Worm (Caenorhabditis elegans): Measurements from ENCODE around the gene srd-33.
A peak's percentile ranks its signal among the peaks of the same experiment; 100 is the strongest.

srd-33 gene

DNA sequence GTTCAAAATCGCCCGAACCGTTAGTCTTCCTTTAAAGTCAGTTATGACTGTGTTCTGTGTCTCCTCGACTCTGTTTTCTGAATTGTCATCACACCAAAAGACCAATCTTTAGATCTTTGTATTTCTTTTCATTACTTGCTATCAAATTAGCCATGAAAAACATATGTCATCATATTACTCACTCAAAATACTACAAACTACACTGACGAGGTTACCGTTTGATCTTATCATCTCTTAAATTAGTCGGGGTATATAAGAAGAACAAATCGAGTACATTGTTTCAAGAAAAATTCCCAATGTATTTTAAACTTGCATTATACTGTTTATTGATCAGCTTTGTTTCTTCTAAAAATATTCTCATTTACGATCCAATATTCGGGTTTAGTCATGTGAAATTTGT is 36.5 kb downstream of the srd-33 start, which contains the start of gene ugt-13 (continued):
- no peak for TF ChIP-seq egl-5 (tag; optimal IDR thresholded peaks at IDR 0.05)
- TF ChIP-seq sea-2 (GFP tag; optimal IDR thresholded peaks at IDR 0.05): no peak
- no peak for TF ChIP-seq nhr-11 (tag; optimal IDR thresholded peaks at IDR 0.05)
- peak; percentile 54 for TF ChIP-seq nhr-23 (tag; optimal IDR thresholded peaks at IDR 0.05)
- TF ChIP-seq ztf-4 (tag; optimal IDR thresholded peaks at IDR 0.05): no peak
- no peak for TF ChIP-seq eor-1 (tag; optimal IDR thresholded peaks at IDR 0.05)
- peak; percentile 49 for TF ChIP-seq nhr-43 (tag; optimal IDR thresholded peaks at IDR 0.05; ENCODE audit: poor library complexity, severe bottlenecking)
- TF ChIP-seq egl-27 (tag; optimal IDR thresholded peaks at IDR 0.05): no peak
- no peak for TF ChIP-seq lsy-12 (tag; optimal IDR thresholded peaks at IDR 0.05)

DNA sequence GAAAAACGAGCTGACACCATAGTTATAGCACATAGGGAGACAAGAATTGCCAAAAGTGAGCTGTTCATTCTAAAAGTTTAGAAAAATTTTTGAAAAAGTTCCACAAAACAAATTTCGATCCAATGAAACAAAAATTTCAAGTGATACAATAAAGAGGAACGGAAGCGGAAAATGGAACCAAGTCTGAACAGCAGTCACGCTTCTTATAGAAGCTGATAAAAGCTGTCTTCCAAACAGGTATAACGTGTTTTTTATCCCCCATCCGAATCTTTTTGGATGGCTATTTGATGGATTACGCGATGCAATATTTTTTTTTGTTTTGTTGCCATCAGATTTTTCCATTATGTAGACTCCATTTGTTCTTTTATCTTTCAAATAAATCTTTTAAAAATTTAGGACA is 40.2 kb downstream of the srd-33 start, which contains the start of gene H23N18.5:
Gene H23N18.5 (minus strand): TSS at position 69 of the 400 bp plus-strand sequence.
- TF ChIP-seq nhr-11 (tag; optimal IDR thresholded peaks at IDR 0.05) (no peak), jun-1 (tag; optimal IDR thresholded peaks at IDR 0.05) (no peak), ZK546.5 (tag; optimal IDR thresholded peaks at IDR 0.05) (no peak), nfya-1 (tag; optimal IDR thresholded peaks at IDR 0.05; ENCODE audit: insufficient read depth) (no peak), pha-4 (tag; optimal IDR thresholded peaks at IDR 0.05) (no peak), nhr-67 (tag; optimal IDR thresholded peaks at IDR 0.05) (no peak), ceh-16 (tag; optimal IDR thresholded peaks at IDR 0.05) (no peak), fkh-2 (tag; optimal IDR thresholded peaks at IDR 0.05) (no peak), lin-15B (tag; optimal IDR thresholded peaks at IDR 0.05) (no peak), hmg-11 (tag; optimal IDR thresholded peaks at IDR 0.05) (no peak), elt-1 (tag; optimal IDR thresholded peaks at IDR 0.05) (peak; percentile 62), zag-1 (tag; optimal IDR thresholded peaks at IDR 0.05) (no peak), egl-27 (tag; optimal IDR thresholded peaks at IDR 0.05) (no peak), mml-1 (tag; optimal IDR thresholded peaks at IDR 0.05) (no peak), nhr-23 (tag; optimal IDR thresholded peaks at IDR 0.05) (peak; percentile 30), ztf-11 (tag; optimal IDR thresholded peaks at IDR 0.05) (no peak), aly-2 (tag; optimal IDR thresholded peaks at IDR 0.05) (no peak), ceh-28 (tag; optimal IDR thresholded peaks at IDR 0.05) (no peak), pqm-1 (tag; optimal IDR thresholded peaks at IDR 0.05) (no peak), nhr-43 (tag; optimal IDR thresholded peaks at IDR 0.05; ENCODE audit: poor library complexity, severe bottlenecking) (peak; percentile 77), unc-62 (GFP tag; optimal IDR thresholded peaks at IDR 0.05) (no peak)

DNA sequence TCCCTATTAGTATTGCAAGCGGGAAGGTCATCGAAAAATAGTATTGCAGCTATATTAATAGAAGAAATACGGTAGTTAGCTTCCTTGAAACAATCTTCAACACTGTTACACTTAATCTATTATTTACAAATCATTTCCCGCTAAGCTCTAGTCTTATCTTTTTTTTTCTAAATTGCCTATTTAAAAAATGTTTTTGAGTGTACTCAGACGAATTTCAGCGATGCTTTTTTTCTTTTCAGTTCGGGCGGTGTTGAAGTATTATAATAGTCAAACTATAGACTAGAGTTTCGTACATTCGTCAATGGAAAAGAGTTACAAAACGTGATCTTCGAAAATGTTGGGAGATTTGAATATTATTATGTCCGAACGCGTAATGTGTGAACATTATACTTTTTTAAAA is 41.8 kb downstream of the srd-33 start:
- TF ChIP-seq nhr-23 (tag; optimal IDR thresholded peaks at IDR 0.05) (no peak), lsy-12 (tag; optimal IDR thresholded peaks at IDR 0.05) (no peak), nhr-25 (tag; optimal IDR thresholded peaks at IDR 0.05) (no peak), nhr-67 (tag; optimal IDR thresholded peaks at IDR 0.05) (no peak), eor-1 (tag; optimal IDR thresholded peaks at IDR 0.05) (no peak), egl-5 (tag; optimal IDR thresholded peaks at IDR 0.05) (no peak), unc-62 (GFP tag; optimal IDR thresholded peaks at IDR 0.05) (no peak), zag-1 (tag; optimal IDR thresholded peaks at IDR 0.05) (no peak), ama-1 (optimal IDR thresholded peaks at IDR 0.05) (no peak), fos-1 (tag; optimal IDR thresholded peaks at IDR 0.05) (no peak), egl-27 (tag; optimal IDR thresholded peaks at IDR 0.05) (no peak), mdl-1 (tag; optimal IDR thresholded peaks at IDR 0.05) (no peak), aly-2 (tag; optimal IDR thresholded peaks at IDR 0.05) (no peak)

DNA sequence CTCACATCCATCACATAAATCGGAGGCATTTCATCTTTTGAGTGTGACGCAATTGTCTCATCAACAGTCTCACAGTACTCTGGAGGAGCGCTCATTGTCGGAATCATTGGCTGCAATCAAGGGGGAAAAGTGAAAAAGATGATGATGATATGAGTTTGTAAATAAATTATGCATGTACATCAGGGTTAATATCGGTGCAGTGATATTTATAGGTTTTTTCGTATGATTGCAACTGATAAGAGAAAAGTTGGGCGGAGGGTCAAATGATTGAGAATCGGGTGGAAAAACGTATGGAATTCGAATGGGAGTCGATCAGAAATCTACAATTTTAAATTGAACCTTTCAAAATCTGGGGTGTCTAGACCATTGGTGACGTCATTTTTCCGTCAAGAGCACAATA is 42.8 kb downstream of the srd-33 start, which contains the start of gene H23N18.6:
Gene H23N18.6 (minus strand): TSS at position 201 of the 400 bp plus-strand sequence.
- peak; percentile 72 for TF ChIP-seq elt-2 (tag; optimal IDR thresholded peaks at IDR 0.05)
- TF ChIP-seq pqm-1 (tag; optimal IDR thresholded peaks at IDR 0.05): peak; percentile 26
- no peak for TF ChIP-seq egl-5 (tag; optimal IDR thresholded peaks at IDR 0.05)

DNA sequence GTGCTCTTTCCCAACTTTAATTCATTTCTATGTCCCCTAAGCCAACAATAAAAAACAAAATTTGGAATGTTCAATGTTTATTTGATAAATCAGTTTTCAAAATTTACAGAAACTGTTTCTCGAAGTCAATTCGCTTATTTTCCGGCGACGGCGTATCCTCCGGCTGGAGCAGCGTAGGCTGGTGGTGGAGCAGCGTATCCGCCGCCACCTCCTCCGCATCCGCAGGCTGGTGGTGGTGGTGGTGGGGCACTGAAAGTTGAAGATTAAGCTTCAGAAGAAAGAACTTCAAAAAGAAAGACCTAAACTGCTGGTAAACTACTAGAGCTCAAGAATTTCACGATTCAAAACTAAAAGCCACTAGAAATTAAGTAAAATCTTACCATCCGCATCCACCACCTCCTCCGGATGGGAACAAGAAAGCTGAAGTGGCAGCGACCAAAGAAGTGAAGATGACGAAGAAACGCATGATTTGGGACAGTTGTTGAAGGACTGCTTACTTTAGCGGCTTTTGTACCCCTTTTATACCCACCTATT is 46.1 kb downstream of the srd-33 start, which contains the start of gene C02E7.7:
Gene C02E7.7 (minus strand): TSS at position 484 of the 534 bp plus-strand sequence.
- TF ChIP-seq ztf-11 (tag; optimal IDR thresholded peaks at IDR 0.05) (no peak), R02D3.7 (tag; optimal IDR thresholded peaks at IDR 0.05) (no peak), nhr-237 (tag; optimal IDR thresholded peaks at IDR 0.05) (no peak), ZK546.5 (tag; optimal IDR thresholded peaks at IDR 0.05) (no peak), aly-2 (tag; optimal IDR thresholded peaks at IDR 0.05) (no peak), fkh-2 (tag; optimal IDR thresholded peaks at IDR 0.05) (no peak), elt-3 (tag; optimal IDR thresholded peaks at IDR 0.05) (no peak), ceh-16 (tag; optimal IDR thresholded peaks at IDR 0.05) (no peak), skn-1 (tag; optimal IDR thresholded peaks at IDR 0.05) (no peak), egl-27 (tag; optimal IDR thresholded peaks at IDR 0.05) (no peak), nhr-67 (tag; optimal IDR thresholded peaks at IDR 0.05) (no peak), hmg-11 (tag; optimal IDR thresholded peaks at IDR 0.05) (no peak), nhr-28 (tag; optimal IDR thresholded peaks at IDR 0.05) (no peak), nhr-76 (tag; optimal IDR thresholded peaks at IDR 0.05) (no peak), lin-39 (tag; optimal IDR thresholded peaks at IDR 0.05) (no peak), nfya-1 (tag; optimal IDR thresholded peaks at IDR 0.05; ENCODE audit: insufficient read depth) (no peak), elt-1 (tag; optimal IDR thresholded peaks at IDR 0.05) (no peak), pqm-1 (tag; optimal IDR thresholded peaks at IDR 0.05) (no peak)
